Fruit fly (Drosophila melanogaster): ENCODE measurements around the gene CG10005.

- TF ChIP-seq EcR (GFP tag; optimal IDR thresholded peaks at IDR 0.05) = no peak
- TF ChIP-seq Pif1B (GFP tag; optimal IDR thresholded peaks at IDR 0.05) = no peak
- no peak for TF ChIP-seq CG17806 (tag; optimal IDR thresholded peaks at IDR 0.05)
- TF ChIP-seq CG34367 (tag; optimal IDR thresholded peaks at IDR 0.05) = no peak
Observed at dm6 chr3R:11989206-11989605, 12.2 kb upstream of the CG10005 start.

All from whole organism, pupa.